Worm (Caenorhabditis elegans): ENCODE results near the gene cct-6.

The cct-6 gene

DNA sequence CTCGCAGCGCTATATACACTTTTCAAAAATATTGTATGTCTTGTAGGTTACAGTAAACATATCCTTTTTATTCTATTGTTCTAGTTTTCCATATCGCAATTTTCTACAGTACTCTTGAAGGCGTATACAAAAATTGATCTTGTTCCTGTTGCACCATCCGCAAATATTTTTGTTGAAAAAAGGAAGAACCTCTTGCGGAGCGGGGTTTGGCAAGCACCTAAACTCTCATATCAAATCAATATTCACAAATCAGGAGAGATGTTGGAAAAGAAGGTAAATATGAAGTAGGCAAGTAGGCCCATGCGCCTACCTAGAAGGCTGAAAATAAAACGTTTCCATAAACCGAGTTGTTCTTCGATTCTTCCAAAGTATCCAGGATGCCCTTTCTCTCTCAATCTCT, 28.5 kb upstream of the cct-6 start, which contains the start of gene C28H8.5:
Gene C28H8.5 (plus strand): TSS at position 301 of the 400 bp plus-strand sequence.
- no peak for TF ChIP-seq tab-1 (GFP tag; IDR thresholded peaks at IDR 0.05)
- TF ChIP-seq ztf-23 (GFP tag; IDR thresholded peaks at IDR 0.05): no peak
- no peak for TF ChIP-seq ref-1 (GFP tag; conservative IDR thresholded peaks at IDR 0.05)
- TF ChIP-seq ztf-29 (GFP tag; IDR thresholded peaks at IDR 0.05): no peak
- TF ChIP-seq med-1 (GFP tag; optimal IDR thresholded peaks at IDR 0.05; ENCODE audit: insufficient read depth): no peak
- TF ChIP-seq flt-1 (GFP tag; IDR thresholded peaks at IDR 0.05): no peak
- TF ChIP-seq klf-2 (GFP tag; conservative IDR thresholded peaks at IDR 0.05): no peak
- no peak for TF ChIP-seq T22C8.4 (GFP tag; IDR thresholded peaks at IDR 0.05)
- TF ChIP-seq cog-1 (tag; optimal IDR thresholded peaks at IDR 0.05): no peak

DNA sequence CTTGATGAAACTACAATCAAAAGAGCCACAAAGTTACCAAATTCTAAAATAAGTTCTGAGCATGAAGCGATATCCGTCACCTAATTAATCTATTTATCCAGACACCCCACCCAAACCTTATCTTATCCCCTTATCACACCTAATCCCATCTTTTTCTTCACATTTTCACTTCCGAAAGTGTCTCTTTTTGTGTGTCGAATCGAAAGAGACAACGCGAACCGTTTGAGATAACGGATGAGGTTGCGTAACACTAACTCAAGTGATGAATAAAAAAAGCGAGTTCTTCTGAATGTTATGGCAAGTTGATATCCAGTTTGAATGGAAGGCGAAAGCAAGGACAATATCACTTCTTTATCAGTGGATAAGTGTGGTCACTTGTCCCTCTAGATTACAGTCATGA, 28.0 kb upstream of the cct-6 start:
- TF ChIP-seq tab-1 (GFP tag; IDR thresholded peaks at IDR 0.05) (no peak), flt-1 (GFP tag; IDR thresholded peaks at IDR 0.05) (no peak), cog-1 (tag; optimal IDR thresholded peaks at IDR 0.05) (no peak), klf-2 (GFP tag; conservative IDR thresholded peaks at IDR 0.05) (no peak), ztf-29 (GFP tag; IDR thresholded peaks at IDR 0.05) (no peak)

DNA sequence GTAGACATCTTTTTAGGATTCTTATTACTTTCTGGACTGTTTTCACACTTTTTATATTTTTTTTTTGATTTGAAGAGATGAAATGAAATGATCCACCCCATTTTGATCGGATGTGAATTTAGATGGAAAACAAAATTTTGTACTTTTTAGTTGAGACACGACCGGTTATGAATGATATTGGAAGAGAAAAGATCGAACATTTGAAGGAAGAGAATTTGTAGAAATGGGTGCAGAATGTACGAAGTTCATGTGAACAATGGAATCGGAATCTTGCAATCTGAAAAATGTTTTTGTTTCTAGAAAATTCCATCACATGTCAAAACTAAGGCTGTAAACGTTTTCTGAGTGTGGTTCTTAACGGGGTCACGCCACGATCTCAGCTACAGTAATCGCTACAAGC, 27.3 kb upstream of the cct-6 start, which contains the start of gene F01F1.14:
Gene F01F1.14 (minus strand): TSS at position 101 of the 400 bp plus-strand sequence.
- TF ChIP-seq tab-1 (GFP tag; IDR thresholded peaks at IDR 0.05): no peak
- no peak for TF ChIP-seq ztf-23 (GFP tag; IDR thresholded peaks at IDR 0.05)
- no peak for TF ChIP-seq ref-1 (GFP tag; conservative IDR thresholded peaks at IDR 0.05)
- no peak for TF ChIP-seq med-1 (GFP tag; optimal IDR thresholded peaks at IDR 0.05; ENCODE audit: insufficient read depth)
- TF ChIP-seq T22C8.4 (GFP tag; IDR thresholded peaks at IDR 0.05): no peak
- TF ChIP-seq flt-1 (GFP tag; IDR thresholded peaks at IDR 0.05): no peak

DNA sequence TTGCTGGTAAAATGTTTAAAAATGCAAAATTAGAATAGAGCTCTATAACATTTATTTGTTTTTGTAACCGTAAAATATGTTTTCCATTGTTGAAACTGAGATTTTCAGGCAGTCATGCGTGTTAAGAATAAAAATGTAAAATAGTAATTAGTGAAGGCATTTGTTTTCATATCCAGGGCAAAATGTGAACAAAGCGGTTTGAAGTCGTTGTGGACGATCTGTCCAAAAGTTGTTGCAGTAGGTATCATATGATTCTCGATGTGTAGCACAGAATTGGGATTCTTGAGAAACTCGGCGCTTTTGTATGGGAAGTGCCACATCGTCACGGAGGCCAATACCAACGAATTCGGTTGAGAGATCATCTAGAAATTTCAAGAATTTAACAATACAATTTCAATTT, 26.8 kb upstream of the cct-6 start:
- no peak for TF ChIP-seq ztf-29 (GFP tag; IDR thresholded peaks at IDR 0.05)
- no peak for TF ChIP-seq flt-1 (GFP tag; IDR thresholded peaks at IDR 0.05)
- TF ChIP-seq T22C8.4 (GFP tag; IDR thresholded peaks at IDR 0.05): no peak
- no peak for TF ChIP-seq ztf-23 (GFP tag; IDR thresholded peaks at IDR 0.05)
- no peak for TF ChIP-seq cog-1 (tag; optimal IDR thresholded peaks at IDR 0.05)
- no peak for TF ChIP-seq med-1 (GFP tag; optimal IDR thresholded peaks at IDR 0.05; ENCODE audit: insufficient read depth)
- no peak for TF ChIP-seq tab-1 (GFP tag; IDR thresholded peaks at IDR 0.05)
- TF ChIP-seq klf-2 (GFP tag; conservative IDR thresholded peaks at IDR 0.05): no peak
- no peak for TF ChIP-seq ref-1 (GFP tag; conservative IDR thresholded peaks at IDR 0.05)

DNA sequence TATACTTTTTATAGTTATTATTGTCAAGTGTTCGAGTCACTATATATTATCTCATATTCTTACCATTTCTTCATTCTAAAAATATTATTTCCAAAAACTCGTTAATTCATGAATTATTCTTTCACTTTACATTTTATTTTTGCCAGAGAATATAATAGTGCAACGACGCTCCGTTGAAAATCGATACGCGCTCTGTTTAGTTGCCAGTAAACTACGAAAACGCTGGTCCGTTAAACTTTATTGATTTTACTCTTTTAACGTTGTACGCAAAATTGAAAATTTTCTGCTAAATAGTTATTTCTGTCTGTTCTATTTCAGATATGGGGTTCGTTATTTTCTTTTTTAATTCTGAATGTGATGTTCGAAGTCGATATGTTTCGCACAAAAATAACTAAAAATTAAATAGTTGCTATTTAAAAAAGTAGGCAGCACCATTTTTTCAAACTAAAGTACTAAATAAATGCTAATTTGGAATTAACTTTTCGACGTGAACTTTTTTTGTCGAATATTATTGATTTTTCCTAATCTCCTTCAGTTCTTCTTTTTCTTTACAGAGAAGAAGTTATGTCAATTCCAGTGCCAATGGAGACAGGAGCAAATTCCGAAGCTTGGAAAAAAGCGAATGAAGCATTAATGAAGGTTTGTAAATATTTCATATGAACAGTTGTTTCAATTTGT, 23.9 kb upstream of the cct-6 start, which contains the start of gene hpo-10:
Gene hpo-10 (plus strand): TSS at position 199 of the 678 bp plus-strand sequence.
- TF ChIP-seq ztf-29 (GFP tag; IDR thresholded peaks at IDR 0.05): no peak
- TF ChIP-seq klf-2 (GFP tag; conservative IDR thresholded peaks at IDR 0.05): no peak
- peak; percentile 56 for TF ChIP-seq T22C8.4 (GFP tag; IDR thresholded peaks at IDR 0.05)

DNA sequence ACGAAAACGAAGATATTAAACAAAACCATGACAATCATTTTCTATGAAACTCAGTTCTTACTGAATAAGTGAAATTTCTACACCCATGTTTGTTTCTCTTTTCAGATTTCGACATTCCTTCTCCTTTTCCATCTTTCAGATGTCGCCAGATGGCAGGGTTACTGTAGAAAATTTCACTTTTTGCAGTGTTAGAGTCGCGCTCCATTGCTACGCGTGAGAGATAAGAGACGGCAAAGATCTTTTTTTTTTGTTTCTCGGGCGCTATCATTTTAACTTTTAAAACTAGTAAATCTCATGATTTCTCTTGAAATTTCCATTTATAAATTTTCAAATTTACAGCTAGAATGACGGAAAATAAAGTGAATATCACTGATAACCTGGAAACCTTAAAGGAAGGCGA, 22.7 kb upstream of the cct-6 start, which contains the start of the genes mig-21 and F01F1.2:
Gene mig-21 (minus strand): TSS at position 166 of the 400 bp plus-strand sequence.
Gene F01F1.2 (plus strand): TSS at position 340 of the 400 bp plus-strand sequence.
- TF ChIP-seq flt-1 (GFP tag; IDR thresholded peaks at IDR 0.05) (no peak), ztf-29 (GFP tag; IDR thresholded peaks at IDR 0.05) (no peak), cog-1 (tag; optimal IDR thresholded peaks at IDR 0.05) (no peak), tab-1 (GFP tag; IDR thresholded peaks at IDR 0.05) (no peak), klf-2 (GFP tag; conservative IDR thresholded peaks at IDR 0.05) (no peak), ref-1 (GFP tag; conservative IDR thresholded peaks at IDR 0.05) (no peak), T22C8.4 (GFP tag; IDR thresholded peaks at IDR 0.05) (no peak), ztf-23 (GFP tag; IDR thresholded peaks at IDR 0.05) (no peak), med-1 (GFP tag; optimal IDR thresholded peaks at IDR 0.05; ENCODE audit: insufficient read depth) (no peak)

DNA sequence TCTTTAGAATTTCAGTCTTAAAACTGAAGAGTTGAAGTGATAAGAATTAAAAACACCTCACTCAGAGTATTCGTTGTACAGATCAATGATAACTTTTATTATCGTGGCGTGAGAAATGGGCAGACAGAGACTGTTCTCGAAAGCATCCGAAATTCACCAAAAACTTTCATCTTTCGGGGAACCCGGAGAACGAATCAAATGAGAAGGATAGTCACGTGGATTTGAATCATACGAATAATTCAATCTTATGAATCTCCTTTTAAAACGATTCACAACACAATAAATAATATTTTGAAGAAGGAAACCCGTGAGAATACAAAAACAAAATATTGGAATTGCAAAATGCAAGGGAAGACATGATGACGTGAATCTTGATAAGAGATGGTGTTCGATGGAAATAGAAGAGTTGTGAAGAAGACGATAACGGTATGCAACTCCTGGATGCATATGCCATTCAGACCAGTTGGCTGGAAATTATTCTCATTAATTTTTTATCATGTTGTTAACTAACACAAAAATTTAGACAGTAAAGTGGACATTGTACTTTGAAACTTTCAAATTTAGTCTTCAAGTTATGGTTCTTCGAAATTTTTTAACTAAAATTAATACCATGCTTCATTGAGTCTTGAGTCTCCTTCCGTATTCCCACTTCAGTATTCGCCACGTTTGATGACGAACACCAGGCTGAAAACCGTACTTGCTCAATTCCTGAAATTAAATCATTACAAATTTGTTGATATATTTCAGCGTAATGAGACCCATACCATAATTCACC, 21.6 kb upstream of the cct-6 start:
- TF ChIP-seq med-1 (GFP tag; optimal IDR thresholded peaks at IDR 0.05; ENCODE audit: insufficient read depth) (no peak), klf-2 (GFP tag; conservative IDR thresholded peaks at IDR 0.05) (no peak), ref-1 (GFP tag; conservative IDR thresholded peaks at IDR 0.05) (no peak), ztf-29 (GFP tag; IDR thresholded peaks at IDR 0.05) (no peak), flt-1 (GFP tag; IDR thresholded peaks at IDR 0.05) (no peak), tab-1 (GFP tag; IDR thresholded peaks at IDR 0.05) (no peak), ztf-23 (GFP tag; IDR thresholded peaks at IDR 0.05) (no peak), cog-1 (tag; optimal IDR thresholded peaks at IDR 0.05) (no peak), T22C8.4 (GFP tag; IDR thresholded peaks at IDR 0.05) (no peak)

DNA sequence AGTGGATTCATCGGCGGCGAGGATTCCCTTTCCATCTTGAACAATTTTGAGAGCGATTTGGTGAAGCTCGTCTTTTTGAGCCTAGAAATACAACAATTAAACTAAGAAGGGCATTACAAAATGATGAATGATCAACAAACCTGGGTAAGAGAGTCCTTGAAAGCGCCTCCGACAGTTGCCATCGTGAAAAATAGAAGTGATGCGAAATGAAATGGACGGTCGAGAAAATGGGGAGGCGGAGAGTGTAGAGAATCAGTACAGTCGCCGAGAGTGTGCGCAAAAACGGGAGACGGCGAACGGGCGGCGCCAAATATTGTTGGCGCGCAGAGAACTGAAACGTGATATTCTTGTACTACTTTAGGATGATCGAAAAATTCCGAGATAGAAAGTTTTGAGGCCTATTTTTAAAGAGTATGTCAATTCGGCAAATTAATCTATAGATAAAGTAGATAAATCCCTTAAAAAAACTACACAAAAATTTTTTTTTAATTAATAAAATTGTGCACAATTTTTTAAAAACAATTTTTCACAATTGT, 20.7 kb upstream of the cct-6 start, which contains the start of gene aldo-2:
Gene aldo-2 (minus strand): TSS at position 486 of the 536 bp plus-strand sequence.
- TF ChIP-seq cog-1 (tag; optimal IDR thresholded peaks at IDR 0.05): no peak
- TF ChIP-seq flt-1 (GFP tag; IDR thresholded peaks at IDR 0.05): no peak
- no peak for TF ChIP-seq ztf-29 (GFP tag; IDR thresholded peaks at IDR 0.05)
- no peak for TF ChIP-seq klf-2 (GFP tag; conservative IDR thresholded peaks at IDR 0.05)
- TF ChIP-seq T22C8.4 (GFP tag; IDR thresholded peaks at IDR 0.05): no peak
- TF ChIP-seq med-1 (GFP tag; optimal IDR thresholded peaks at IDR 0.05; ENCODE audit: insufficient read depth): no peak
- TF ChIP-seq ref-1 (GFP tag; conservative IDR thresholded peaks at IDR 0.05): no peak
- TF ChIP-seq tab-1 (GFP tag; IDR thresholded peaks at IDR 0.05): no peak
- TF ChIP-seq ztf-23 (GFP tag; IDR thresholded peaks at IDR 0.05): no peak

DNA sequence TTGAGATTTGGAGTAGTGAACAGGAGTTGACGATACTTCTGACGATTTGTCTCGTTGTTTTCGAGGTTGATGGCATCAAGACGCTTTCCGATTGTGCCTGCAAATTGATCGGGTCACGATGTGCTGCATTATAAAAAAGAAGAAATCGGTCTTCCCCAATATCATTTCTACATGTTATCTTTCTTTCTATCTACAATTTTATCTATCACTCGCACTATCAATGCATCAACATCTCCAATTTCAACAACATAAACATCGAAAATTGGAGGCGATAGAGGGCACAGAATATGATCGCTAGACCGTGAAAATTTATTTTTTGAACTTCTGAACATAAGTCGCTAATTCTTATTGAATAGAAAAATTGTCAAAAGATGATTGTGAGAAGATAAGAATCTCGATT, 20.2 kb upstream of the cct-6 start:
- TF ChIP-seq ztf-23 (GFP tag; IDR thresholded peaks at IDR 0.05) (no peak), T22C8.4 (GFP tag; IDR thresholded peaks at IDR 0.05) (no peak), ref-1 (GFP tag; conservative IDR thresholded peaks at IDR 0.05) (no peak), klf-2 (GFP tag; conservative IDR thresholded peaks at IDR 0.05) (no peak), med-1 (GFP tag; optimal IDR thresholded peaks at IDR 0.05; ENCODE audit: insufficient read depth) (no peak), tab-1 (GFP tag; IDR thresholded peaks at IDR 0.05) (no peak), cog-1 (tag; optimal IDR thresholded peaks at IDR 0.05) (no peak), ztf-29 (GFP tag; IDR thresholded peaks at IDR 0.05) (no peak), flt-1 (GFP tag; IDR thresholded peaks at IDR 0.05) (no peak)
